Fruit fly (Drosophila melanogaster) whole organism, adult: ENCODE results near the gene Tom70.

Experiments used
- CG1620 ChIP-seq: fragments of 200-800 bp; sonication (Bioruptor generic); optimal IDR thresholded peaks from 2 replicates; lab custom pipeline; 2016; ENCODE audit warnings: missing biosample characterization, missing genetic modification characterization
- Clk ChIP-seq: fragments of 200-800 bp; sonication (Bioruptor generic); optimal IDR thresholded peaks from 2 replicates; lab custom pipeline; 2017; ENCODE audit warnings: missing biosample characterization, missing genetic modification characterization
- Hr96 ChIP-seq: fragments of 200-800 bp; sonication (Bioruptor generic); optimal IDR thresholded peaks from 2 replicates; lab custom pipeline; 2016; ENCODE audit warnings: missing biosample characterization, missing genetic modification characterization
- pad ChIP-seq: fragments of 200-800 bp; sonication (Bioruptor generic); optimal IDR thresholded peaks from 3 replicates; lab custom pipeline; 2017; ENCODE audit warnings: missing biosample characterization, missing genetic modification characterization, mild to moderate bottlenecking, moderate library complexity, missing genetic modification reagents

DNA sequence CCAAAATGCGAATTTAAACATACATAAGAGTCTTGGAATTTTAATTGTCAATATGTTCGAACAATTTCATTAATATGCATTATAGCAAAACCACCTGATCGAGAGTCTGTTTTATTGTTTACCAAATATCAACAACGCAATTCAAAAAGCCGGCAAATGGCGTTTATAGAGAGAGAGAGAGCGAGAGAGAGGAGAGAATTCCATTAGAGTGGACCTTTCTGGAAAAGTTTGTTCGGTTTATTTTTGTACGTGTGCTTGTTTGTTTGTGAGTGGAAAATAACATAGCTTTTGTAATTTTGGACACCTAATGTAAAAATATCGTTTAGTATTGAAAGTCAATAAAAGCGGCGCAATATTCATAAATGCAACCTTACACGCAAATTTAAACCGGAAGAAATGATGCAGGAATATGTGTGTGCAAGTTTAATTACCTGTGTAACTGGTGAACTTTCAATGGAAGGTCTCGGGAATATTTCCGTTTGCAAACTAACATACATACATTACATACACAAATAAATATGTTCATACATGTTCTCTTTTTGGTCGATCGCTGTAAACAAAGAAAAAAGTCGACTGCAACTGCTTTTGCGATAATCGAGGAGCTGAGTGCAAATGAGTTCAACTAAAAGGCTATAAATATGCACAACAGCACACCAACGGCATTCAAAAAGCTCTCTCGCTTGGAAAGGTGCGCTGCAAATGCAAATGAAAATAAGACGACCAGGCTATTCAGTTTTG lies 6.5 kb upstream of the Tom70 start, which contains the start of gene CG6785:
- peak; percentile 69 for TF ChIP-seq pad (GFP tag; lab: Kevin White, UChicago)
- peak; percentile 71 for TF ChIP-seq CG1620 (GFP tag; lab: Kevin White, UChicago)
- TF ChIP-seq Hr96 (GFP tag; lab: Kevin White, UChicago): peak; percentile 61
- TF ChIP-seq Clk (GFP tag; lab: Kevin White, UChicago): peak; percentile 56
